Fruit fly (Drosophila melanogaster) whole organism, embryonic: ENCODE data around the gene klar.
A peak's percentile ranks its signal among the peaks of the same experiment; 100 is the strongest.

ENCODE experiments used
- Atf-2 ChIP-seq: fragments of 200-800 bp; sonication (Bioruptor generic); optimal IDR thresholded peaks from 2 replicates; lab custom pipeline; 2016; ENCODE audit warnings: missing biosample characterization, missing genetic modification characterization
- B-H1 ChIP-seq: fragments of 200-800 bp; sonication (Bioruptor generic); IDR thresholded peaks from 3 replicates; pipeline ENCODE4 v1.3.6; 2022; ENCODE audit warnings: missing biosample characterization, missing genetic modification characterization
- Bdp1 ChIP-seq: fragments of 200-800 bp; sonication (Bioruptor generic); optimal IDR thresholded peaks from 3 replicates; lab custom pipeline; 2016; ENCODE audit warnings: missing biosample characterization, missing genetic modification characterization
- CG10274 ChIP-seq: fragments of 200-800 bp; sonication (Bioruptor generic); optimal IDR thresholded peaks from 3 replicates; lab custom pipeline; 2017; ENCODE audit warnings: missing biosample characterization, mild to moderate bottlenecking, missing genetic modification characterization
- CG12391 ChIP-seq: fragments of 200-800 bp; sonication (Bioruptor generic); optimal IDR thresholded peaks from 3 replicates; lab custom pipeline; 2018; ENCODE audit warnings: missing biosample characterization, mild to moderate bottlenecking, missing genetic modification characterization, moderate library complexity
- CG13775 ChIP-seq: fragments of 200-800 bp; sonication (Bioruptor generic); optimal IDR thresholded peaks from 3 replicates; lab custom pipeline; 2017; ENCODE audit warnings: missing biosample characterization, mild to moderate bottlenecking, missing genetic modification characterization
- CG14441 ChIP-seq: fragments of 200-800 bp; sonication (Bioruptor generic); IDR thresholded peaks from 2 replicates; pipeline ENCODE4 v1.3.6; 2022; ENCODE audit warnings: missing biosample characterization, missing genetic modification characterization
- CG14710 ChIP-seq: fragments of 200-800 bp; sonication (Bioruptor generic); optimal IDR thresholded peaks from 3 replicates; lab custom pipeline; 2019; ENCODE audit warnings: missing biosample characterization, mild to moderate bottlenecking, missing genetic modification characterization, moderate library complexity
- CG15011 ChIP-seq: fragments of 200-800 bp; sonication (Bioruptor generic); optimal IDR thresholded peaks from 3 replicates; lab custom pipeline; 2018; ENCODE audit warnings: missing biosample characterization, mild to moderate bottlenecking, missing genetic modification characterization
- CG15269 ChIP-seq: fragments of 200-800 bp; sonication (Bioruptor generic); optimal IDR thresholded peaks from 2 replicates; lab custom pipeline; 2018; ENCODE audit warnings: missing biosample characterization, mild to moderate bottlenecking, missing genetic modification characterization, moderate library complexity
- CG15601 ChIP-seq: fragments of 200-800 bp; sonication (Bioruptor generic); optimal IDR thresholded peaks from 3 replicates; lab custom pipeline; 2019; ENCODE audit warnings: missing biosample characterization, mild to moderate bottlenecking, missing genetic modification characterization, moderate library complexity
- CG17829 ChIP-seq: fragments of 200-800 bp; optimal IDR thresholded peaks from 2 replicates; lab custom pipeline; 2019; ENCODE audit warnings: missing biosample characterization, mild to moderate bottlenecking, missing genetic modification characterization, moderate library complexity
- CG18599 ChIP-seq: fragments of 200-800 bp; sonication (Bioruptor generic); optimal IDR thresholded peaks from 3 replicates; lab custom pipeline; 2017; ENCODE audit warnings: missing biosample characterization, missing genetic modification characterization, mild to moderate bottlenecking, moderate library complexity, missing genetic modification reagents
- CG3281 ChIP-seq: fragments of 200-800 bp; sonication (Bioruptor generic); optimal IDR thresholded peaks from 3 replicates; lab custom pipeline; 2017; ENCODE audit warnings: missing biosample characterization, mild to moderate bottlenecking, missing genetic modification characterization
- CG3847 ChIP-seq: fragments of 200-800 bp; sonication (Bioruptor generic); IDR thresholded peaks from 2 replicates; pipeline ENCODE4 v1.3.6; 2022; ENCODE audit warnings: missing biosample characterization, missing genetic modification characterization
- CG3995 ChIP-seq: fragments of 200-800 bp; sonication (Bioruptor generic); optimal IDR thresholded peaks from 3 replicates; lab custom pipeline; 2016; ENCODE audit warnings: missing biosample characterization, missing genetic modification characterization
- CG4404 ChIP-seq: fragments of 200-800 bp; sonication (Bioruptor generic); IDR thresholded peaks from 2 replicates; pipeline ENCODE4 v1.3.6; 2022; ENCODE audit warnings: missing biosample characterization, missing genetic modification characterization
- CG4730 ChIP-seq: fragments of 200-800 bp; sonication (Bioruptor generic); IDR thresholded peaks from 2 replicates; pipeline ENCODE4 v1.3.6; 2022; ENCODE audit warnings: missing biosample characterization, missing genetic modification characterization
- CG4820 ChIP-seq: fragments of 200-800 bp; sonication (Bioruptor generic); optimal IDR thresholded peaks from 3 replicates; lab custom pipeline; 2016; ENCODE audit warnings: missing biosample characterization, missing genetic modification characterization
- CG6272 ChIP-seq: fragments of 200-800 bp; sonication (Bioruptor generic); IDR thresholded peaks from 2 replicates; pipeline ENCODE4 v1.3.6; 2022; ENCODE audit warnings: missing biosample characterization, missing genetic modification characterization
- CG6683 ChIP-seq: fragments of 200-800 bp; sonication (Bioruptor generic); optimal IDR thresholded peaks from 2 replicates; lab custom pipeline; 2017; ENCODE audit warnings: missing biosample characterization, mild to moderate bottlenecking, missing genetic modification characterization, missing genetic modification reagents
- CG7786 ChIP-seq: fragments of 200-800 bp; sonication (Bioruptor generic); optimal IDR thresholded peaks from 2 replicates; lab custom pipeline; 2016; ENCODE audit warnings: missing biosample characterization, missing genetic modification characterization
- CG8924 ChIP-seq: fragments of 200-800 bp; optimal IDR thresholded peaks from 3 replicates; lab custom pipeline; 2019; ENCODE audit warnings: missing biosample characterization, mild to moderate bottlenecking, missing genetic modification characterization, moderate library complexity
- CG8944 ChIP-seq: fragments of 200-800 bp; sonication (Bioruptor generic); optimal IDR thresholded peaks from 3 replicates; lab custom pipeline; 2016; ENCODE audit warnings: missing biosample characterization, missing genetic modification characterization
- CG9215 ChIP-seq: fragments of 200-800 bp; sonication (Bioruptor generic); IDR thresholded peaks from 2 replicates; pipeline ENCODE4 v1.3.6; 2022; ENCODE audit warnings: missing biosample characterization, missing genetic modification characterization
- CG9609 ChIP-seq: fragments of 200-800 bp; sonication (Bioruptor generic); optimal IDR thresholded peaks from 3 replicates; lab custom pipeline; 2016; ENCODE audit warnings: missing biosample characterization, missing genetic modification characterization
- CHES-1-like ChIP-seq: fragments of 200-800 bp; sonication (Bioruptor generic); optimal IDR thresholded peaks from 2 replicates; lab custom pipeline; 2016; ENCODE audit warnings: missing biosample characterization, missing genetic modification characterization
- Chrac-16 ChIP-seq: fragments of 200-800 bp; sonication (Bioruptor generic); optimal IDR thresholded peaks from 3 replicates; lab custom pipeline; 2016; ENCODE audit warnings: missing biosample characterization, missing genetic modification characterization
- Dad ChIP-seq: fragments of 200-800 bp; sonication (Bioruptor generic); optimal IDR thresholded peaks from 3 replicates; lab custom pipeline; 2016; ENCODE audit warnings: missing biosample characterization, missing genetic modification characterization
- Drgx ChIP-seq: fragments of 200-800 bp; sonication (Bioruptor generic); IDR thresholded peaks from 2 replicates; pipeline ENCODE4 v1.3.6; 2022; ENCODE audit warnings: missing biosample characterization, missing genetic modification characterization
- H2.0 ChIP-seq: fragments of 200-800 bp; sonication (Bioruptor generic); IDR thresholded peaks from 2 replicates; pipeline ENCODE4 v1.3.6; 2022; ENCODE audit warnings: missing biosample characterization, missing genetic modification characterization
- Hey ChIP-seq: fragments of 200-800 bp; sonication (Bioruptor generic); optimal IDR thresholded peaks from 3 replicates; lab custom pipeline; 2018; ENCODE audit warnings: missing biosample characterization, mild to moderate bottlenecking, missing genetic modification characterization
- Lpt ChIP-seq: fragments of >200 bp; optimal IDR thresholded peaks from 2 replicates; lab custom pipeline; 2018; ENCODE audit warnings: missing biosample characterization, missing genetic modification characterization
- MTF-1 ChIP-seq: fragments of 200-800 bp; sonication (Bioruptor generic); optimal IDR thresholded peaks from 2 replicates; lab custom pipeline; 2018; ENCODE audit warnings: missing biosample characterization, mild to moderate bottlenecking, missing genetic modification characterization, borderline replicate concordance
- Oaz ChIP-seq: fragments of 200-800 bp; sonication (Bioruptor generic); IDR thresholded peaks from 2 replicates; pipeline ENCODE4 v1.3.6; 2022; ENCODE audit warnings: missing biosample characterization, missing genetic modification characterization
- Sox102F ChIP-seq: fragments of 200-800 bp; sonication (Bioruptor generic); optimal IDR thresholded peaks from 2 replicates; lab custom pipeline; 2018; ENCODE audit warnings: missing biosample characterization, mild to moderate bottlenecking, missing genetic modification characterization, moderate library complexity
- Ssrp ChIP-seq: fragments of 200-800 bp; sonication (Bioruptor generic); optimal IDR thresholded peaks from 2 replicates; lab custom pipeline; 2018; ENCODE audit warnings: missing biosample characterization, mild to moderate bottlenecking, missing genetic modification characterization, moderate library complexity
- amos ChIP-seq: fragments of 200-800 bp; sonication (Bioruptor generic); IDR thresholded peaks from 2 replicates; pipeline ENCODE4 v1.3.6; 2022; ENCODE audit warnings: missing biosample characterization, missing genetic modification characterization; ENCODE audit not compliant: partially characterized antibody
- az2 ChIP-seq: fragments of 200-800 bp; sonication (Bioruptor generic); optimal IDR thresholded peaks from 3 replicates; lab custom pipeline; 2016; ENCODE audit warnings: missing biosample characterization, missing genetic modification characterization
- eve ChIP-seq, 2 experiments: fragments of >200 bp; optimal IDR thresholded peaks; 2 replicates each; lab custom pipeline; 2017; ENCODE audit warnings: missing biosample characterization in 2 of 2, missing genetic modification characterization in 2 of 2
- gcm2 ChIP-seq: fragments of 200-800 bp; sonication (Bioruptor generic); optimal IDR thresholded peaks from 2 replicates; lab custom pipeline; 2016; ENCODE audit warnings: missing biosample characterization, missing genetic modification characterization
- gem ChIP-seq: fragments of 200-800 bp; sonication (Bioruptor generic); optimal IDR thresholded peaks from 2 replicates; lab custom pipeline; 2019; ENCODE audit warnings: missing biosample characterization, mild to moderate bottlenecking, missing genetic modification characterization, moderate library complexity
- onecut ChIP-seq: fragments of 200-800 bp; sonication (Bioruptor generic); IDR thresholded peaks from 2 replicates; pipeline ENCODE4 v1.3.6; 2022; ENCODE audit warnings: missing biosample characterization, missing genetic modification characterization
- schlank ChIP-seq: fragments of 200-800 bp; sonication (Bioruptor generic); optimal IDR thresholded peaks from 2 replicates; lab custom pipeline; 2018; ENCODE audit warnings: missing biosample characterization, mild to moderate bottlenecking, missing genetic modification characterization
- scrt ChIP-seq: fragments of 200-800 bp; sonication (Bioruptor generic); optimal IDR thresholded peaks from 2 replicates; lab custom pipeline; 2018; ENCODE audit warnings: missing biosample characterization, mild to moderate bottlenecking, missing genetic modification characterization, moderate library complexity
- sens-2 ChIP-seq: fragments of 200-800 bp; sonication (Bioruptor generic); IDR thresholded peaks from 2 replicates; pipeline ENCODE4 v1.3.6; 2022; ENCODE audit warnings: missing biosample characterization, missing genetic modification characterization
- so ChIP-seq: fragments of 200-800 bp; sonication (Bioruptor generic); IDR thresholded peaks from 3 replicates; pipeline ENCODE4 v1.3.6; 2022; ENCODE audit warnings: missing biosample characterization, missing genetic modification characterization
- sr ChIP-seq: fragments of 200-800 bp; sonication (Bioruptor generic); IDR thresholded peaks from 3 replicates; pipeline ENCODE4 v1.3.6; 2022; ENCODE audit warnings: missing biosample characterization, missing genetic modification characterization
- ttk ChIP-seq: fragments of 200-800 bp; sonication (Bioruptor generic); IDR thresholded peaks from 2 replicates; pipeline ENCODE4 v2.1.2; 2022; ENCODE audit warnings: missing biosample characterization, missing genetic modification characterization
- tx ChIP-seq: fragments of 200-800 bp; sonication (Bioruptor generic); optimal IDR thresholded peaks from 2 replicates; lab custom pipeline; 2016; ENCODE audit warnings: missing biosample characterization, missing genetic modification characterization
- zfh1 ChIP-seq: fragments of 200-800 bp; sonication (Bioruptor generic); IDR thresholded peaks from 3 replicates; pipeline ENCODE4 v1.3.6; 2022; ENCODE audit warnings: missing biosample characterization, missing genetic modification characterization

klar gene

dm6 chr3L:554577-554976 lies 14.2 kb upstream of the klar start (continued):
- TF ChIP-seq CG10274 (GFP tag; lab: Kevin White, UChicago): no peak
- TF ChIP-seq Chrac-16: peak; percentile 14
- no peak for TF ChIP-seq Lpt (GFP tag; lab: Kevin White, UChicago)
- peak; percentile 29 for TF ChIP-seq CG13775 (GFP tag; lab: Kevin White, UChicago)
- peak; percentile 35 for TF ChIP-seq CG7786
- TF ChIP-seq scrt (GFP tag; lab: Kevin White, UChicago): peak; percentile 61
- peak; percentile 45; the same call in 1 of the 2 replicates for TF ChIP-seq ttk (GFP tag; lab: Robert Waterston, UW)
- peak; percentile 35 for TF ChIP-seq az2 (GFP tag; lab: Kevin White, UChicago)
- TF ChIP-seq CG8944 (GFP tag; lab: Kevin White, UChicago): peak; percentile 3
- peak; percentile 13 for TF ChIP-seq CHES-1-like (GFP tag; lab: Kevin White, UChicago)
- peak; percentile 27 for TF ChIP-seq CG15601 (tag; lab: Kevin White, UChicago)
- TF ChIP-seq amos (GFP tag; lab: Robert Waterston, UW): no peak
- peak; percentile 65 for TF ChIP-seq CG17829 (tag; lab: Kevin White, UChicago)
- TF ChIP-seq H2.0: peak; percentile 30; the same call in 1 of the 2 replicates
- TF ChIP-seq Bdp1: no peak
- TF ChIP-seq Sox102F: peak; percentile 58
- peak; percentile 26 for TF ChIP-seq gcm2 (GFP tag; lab: Kevin White, UChicago)
- peak; percentile 37; the same call in 1 of the 2 replicates for TF ChIP-seq CG3847 (GFP tag; lab: Robert Waterston, UW)
- peak; percentile 45; the same call in 1 of the 2 replicates for TF ChIP-seq Oaz (GFP tag; lab: Robert Waterston, UW)
- TF ChIP-seq CG8924 (tag; lab: Kevin White, UChicago): peak; percentile 52
- no peak for TF ChIP-seq CG9609 (GFP tag; lab: Kevin White, UChicago)
- peak; percentile 18 for TF ChIP-seq MTF-1
- peak; percentile 29; the same call in 1 of the 3 replicates for TF ChIP-seq so
- TF ChIP-seq CG4730: 0 out of 2 replicates have a peak, but pooled peaks have one; percentile 39
- TF ChIP-seq CG6683: peak; percentile 29
- peak; percentile 58 for TF ChIP-seq CG12391 (tag; lab: Kevin White, UChicago)
- TF ChIP-seq CG14710 (tag; lab: Kevin White, UChicago): peak; percentile 31
- TF ChIP-seq Dad: peak; percentile 26
- TF ChIP-seq CG4404 (GFP tag; lab: Robert Waterston, UW): no peak
- TF ChIP-seq CG18599 (GFP tag; lab: Kevin White, UChicago): peak; percentile 72
- TF ChIP-seq onecut: peak; percentile 11; the same call in 1 of the 2 replicates
- peak; percentile 15 for TF ChIP-seq CG4820 (GFP tag; lab: Kevin White, UChicago)
- peak; percentile 16 for TF ChIP-seq Ssrp (tag; lab: Kevin White, UChicago)
- TF ChIP-seq zfh1: peak; percentile 60; the same call in 2 of the 3 replicates
- no peak for TF ChIP-seq CG6272 (GFP tag; lab: Robert Waterston, UW)
- TF ChIP-seq tx (GFP tag; lab: Kevin White, UChicago): no peak
- peak; percentile 74 for TF ChIP-seq gem (tag; lab: Kevin White, UChicago)
- TF ChIP-seq CG14441: peak; percentile 42; the same call in 1 of the 2 replicates
- peak; percentile 74 for TF ChIP-seq Drgx (GFP tag; lab: Robert Waterston, UW)
- no peak for TF ChIP-seq sens-2 (GFP tag; lab: Robert Waterston, UW)
- peak; percentile 13 for TF ChIP-seq Atf-2
- TF ChIP-seq CG15011 (GFP tag; lab: Kevin White, UChicago): no peak
- peak; percentile 63 for TF ChIP-seq CG3281 (GFP tag; lab: Kevin White, UChicago)
- peak; percentile 41; the same call in 1 of the 2 replicates for TF ChIP-seq CG9215
- peak; percentile 25 for TF ChIP-seq Hey (tag; lab: Kevin White, UChicago)
- peak; percentile 36; the same call in 2 of the 3 replicates for TF ChIP-seq B-H1 (GFP tag; lab: Robert Waterston, UW)
- TF ChIP-seq CG15269 (tag; lab: Kevin White, UChicago): peak; percentile 52
- no peak for TF ChIP-seq sr (GFP tag; lab: Robert Waterston, UW)
- no peak for TF ChIP-seq eve (GFP tag; optimal IDR thresholded peaks at IDR 0.05; lab: Kevin White, UChicago)
- TF ChIP-seq CG3995 (GFP tag; lab: Kevin White, UChicago): no peak
- no peak for TF ChIP-seq schlank
